Fruit fly (Drosophila melanogaster) whole organism: ENCODE measurements around the gene Cog2.

Source experiments
- CG8478 ChIP-seq: fragments of >200 bp; optimal IDR thresholded peaks from 2 replicates; lab custom pipeline; 2018; ENCODE audit warnings: inconsistent platforms
- Dll ChIP-seq: fragments of >200 bp; optimal IDR thresholded peaks from 2 replicates; lab custom pipeline; 2017
- EcR ChIP-seq, 2 experiments: fragments of >200 bp; optimal IDR thresholded peaks; 2 replicates each; lab custom pipeline; 2017; ENCODE audit warnings: missing biosample characterization in 2 of 2, missing genetic modification characterization in 2 of 2, missing genetic modification reagents in 2 of 2
- pan ChIP-seq: fragments of >200 bp; optimal IDR thresholded peaks from 2 replicates; lab custom pipeline; 2017
- psq ChIP-seq: fragments of >200 bp; optimal IDR thresholded peaks from 2 replicates; lab custom pipeline; 2017
- usp ChIP-seq: fragments of >200 bp; optimal IDR thresholded peaks from 2 replicates; lab custom pipeline; 2017; ENCODE audit warnings: missing biosample characterization, missing genetic modification characterization, mixed read lengths

The Cog2 gene

dm6 chr3R:15361490-15361889 lies at the start of gene Cog2, which contains the start of gene Trax:
Gene Cog2 (minus strand): TSS chr3R:15361657.
Gene Trax (plus strand): TSS chr3R:15361692.
- no peak for TF ChIP-seq usp
- no peak for TF ChIP-seq pan
- no peak for TF ChIP-seq psq (lab: Kevin White, UChicago)
- no peak for TF ChIP-seq CG8478 (lab: Kevin White, UChicago)
- TF ChIP-seq EcR (GFP tag; optimal IDR thresholded peaks at IDR 0.05; lab: Kevin White, UChicago): no peak
- no peak for TF ChIP-seq Dll (lab: Kevin White, UChicago)

- TF ChIP-seq pan (no peak), psq (lab: Kevin White, UChicago) (no peak), usp (no peak), Dll (lab: Kevin White, UChicago) (no peak), CG8478 (lab: Kevin White, UChicago) (no peak), EcR (GFP tag; optimal IDR thresholded peaks at IDR 0.05; lab: Kevin White, UChicago) (no peak)
Measured at dm6 chr3R:15410689-15411587, 49.5 kb upstream of the Cog2 start.

- no peak for TF ChIP-seq CG8478 (lab: Kevin White, UChicago)
- no peak for TF ChIP-seq psq (lab: Kevin White, UChicago)
- TF ChIP-seq EcR (GFP tag; optimal IDR thresholded peaks at IDR 0.05; lab: Kevin White, UChicago): no peak
- TF ChIP-seq pan: no peak
- no peak for TF ChIP-seq usp
- TF ChIP-seq Dll (lab: Kevin White, UChicago): no peak
Measured at dm6 chr3R:15409772-15410688, 48.6 kb upstream of the Cog2 start.

- TF ChIP-seq pan (no peak), EcR (GFP tag; optimal IDR thresholded peaks at IDR 0.05; lab: Kevin White, UChicago) (no peak), CG8478 (lab: Kevin White, UChicago) (no peak), Dll (lab: Kevin White, UChicago) (no peak), usp (no peak), psq (lab: Kevin White, UChicago) (no peak)
Measured at dm6 chr3R:15409110-15409771, 47.8 kb upstream of the Cog2 start.

- TF ChIP-seq CG8478 (lab: Kevin White, UChicago) (no peak), pan (no peak), Dll (lab: Kevin White, UChicago) (no peak), EcR (GFP tag; optimal IDR thresholded peaks at IDR 0.05; lab: Kevin White, UChicago) (no peak), psq (lab: Kevin White, UChicago) (no peak), usp (no peak)
Measured at dm6 chr3R:15408131-15408731, 46.8 kb upstream of the Cog2 start, which contains the start of gene Atx2. Gene Atx2 (plus strand): TSS chr3R:15408423.

- no peak for TF ChIP-seq Dll (lab: Kevin White, UChicago)
- no peak for TF ChIP-seq CG8478 (lab: Kevin White, UChicago)
- no peak for TF ChIP-seq psq (lab: Kevin White, UChicago)
- TF ChIP-seq pan: no peak
- TF ChIP-seq usp: no peak
- TF ChIP-seq EcR (GFP tag; optimal IDR thresholded peaks at IDR 0.05; lab: Kevin White, UChicago): no peak
Measured at dm6 chr3R:15407020-15407501, 45.6 kb upstream of the Cog2 start, which contains the start of gene CG6125. Gene CG6125 (minus strand): TSS chr3R:15407070.

- TF ChIP-seq Dll (lab: Kevin White, UChicago) (no peak), usp (no peak), pan (no peak), CG8478 (lab: Kevin White, UChicago) (no peak), EcR (GFP tag; optimal IDR thresholded peaks at IDR 0.05; lab: Kevin White, UChicago) (no peak), psq (lab: Kevin White, UChicago) (no peak)
Measured at dm6 chr3R:15406393-15406792, 44.9 kb upstream of the Cog2 start.

- TF ChIP-seq usp (no peak), psq (lab: Kevin White, UChicago) (no peak), CG8478 (lab: Kevin White, UChicago) (no peak), Dll (lab: Kevin White, UChicago) (no peak), pan (no peak), EcR (GFP tag; optimal IDR thresholded peaks at IDR 0.05; lab: Kevin White, UChicago) (no peak)
Measured at dm6 chr3R:15402654-15403053, 41.2 kb upstream of the Cog2 start.

- no peak for TF ChIP-seq psq (lab: Kevin White, UChicago)
- no peak for TF ChIP-seq Dll (lab: Kevin White, UChicago)
- TF ChIP-seq CG8478 (lab: Kevin White, UChicago): no peak
- no peak for TF ChIP-seq pan
- TF ChIP-seq EcR (GFP tag; optimal IDR thresholded peaks at IDR 0.05; lab: Kevin White, UChicago): no peak
- no peak for TF ChIP-seq usp
Measured at dm6 chr3R:15393206-15393805, 31.8 kb upstream of the Cog2 start.

dm6 chr3R:15382851-15383250 lies 21.4 kb upstream of the Cog2 start, which contains the start of gene h-cup:
Gene h-cup (minus strand): TSS chr3R:15382951.
- TF ChIP-seq CG8478 (lab: Kevin White, UChicago) (no peak), usp (no peak), Dll (lab: Kevin White, UChicago) (no peak), EcR (GFP tag; optimal IDR thresholded peaks at IDR 0.05; lab: Kevin White, UChicago) (no peak), psq (lab: Kevin White, UChicago) (no peak)
